Worm (Caenorhabditis elegans) whole organism, early embryonic: Measurements from ENCODE around the gene fip-5.

Experiments
- ama-1 ChIP-seq: fragments of 150-350 bp; optimal IDR thresholded peaks from 2 replicates; lab custom pipeline; 2014
- pes-1 ChIP-seq: fragments of 200-800 bp; sonication (Bioruptor generic); IDR thresholded peaks from 2 replicates; pipeline ENCODE4 v1.3.6; 2022; ENCODE audit warnings: missing genetic modification reagents, missing genetic modification characterization, missing compliant biosample characterization

DNA sequence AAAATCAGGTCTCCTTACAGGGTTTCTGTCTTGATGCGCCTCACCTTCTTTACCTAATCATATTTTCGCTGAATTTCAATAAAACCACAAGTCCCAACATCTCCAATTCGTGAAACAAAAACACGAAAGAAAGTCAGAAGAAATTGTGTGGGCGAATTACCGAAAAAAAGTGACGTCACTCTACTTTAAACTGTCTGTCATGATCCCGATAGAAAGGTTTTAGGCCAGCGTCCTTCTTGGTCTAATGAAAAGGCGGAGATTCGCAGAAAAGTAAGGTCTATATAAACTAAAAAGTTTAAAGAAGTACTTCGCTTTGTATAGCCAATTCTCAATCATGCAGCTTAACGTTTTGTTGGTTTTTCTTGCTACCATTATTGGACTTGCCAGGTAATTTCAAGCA, 3.7 kb downstream of the fip-5 start, which contains the start of gene cnc-8:
- TF ChIP-seq pes-1 (no peak), ama-1 (lab: Kevin White, UChicago) (no peak)
